Fruit fly (Drosophila melanogaster) whole organism, embryonic: ENCODE measurements around the gene CG31515.

ENCODE experiments used
- CG15696 ChIP-seq: fragments of 200-800 bp; sonication (Bioruptor generic); optimal IDR thresholded peaks from 2 replicates; lab custom pipeline; 2019; ENCODE audit warnings: missing biosample characterization, mild to moderate bottlenecking, missing genetic modification characterization, moderate library complexity
- CG17568 ChIP-seq: fragments of 200-800 bp; sonication (Bioruptor generic); optimal IDR thresholded peaks from 2 replicates; lab custom pipeline; 2018; ENCODE audit warnings: missing biosample characterization, mild to moderate bottlenecking, missing genetic modification characterization, moderate library complexity
- CG2875 ChIP-seq: fragments of 200-800 bp; sonication (Bioruptor generic); optimal IDR thresholded peaks from 2 replicates; lab custom pipeline; 2017; ENCODE audit warnings: missing biosample characterization, mild to moderate bottlenecking, missing genetic modification characterization, missing genetic modification reagents
- CG4820 ChIP-seq: fragments of 200-800 bp; sonication (Bioruptor generic); optimal IDR thresholded peaks from 3 replicates; lab custom pipeline; 2016; ENCODE audit warnings: missing biosample characterization, missing genetic modification characterization
- CG6791 ChIP-seq: fragments of 200-800 bp; sonication (Bioruptor generic); IDR thresholded peaks from 3 replicates; pipeline ENCODE4 v1.3.6; 2022; ENCODE audit warnings: missing biosample characterization, missing genetic modification characterization; ENCODE audit not compliant: partially characterized antibody
- CG6813 ChIP-seq: fragments of 200-800 bp; sonication (Bioruptor generic); optimal IDR thresholded peaks from 2 replicates; lab custom pipeline; 2017; ENCODE audit warnings: missing biosample characterization, missing genetic modification characterization, mild to moderate bottlenecking, moderate library complexity, missing genetic modification reagents
- HLHmδ ChIP-seq: fragments of 200-800 bp; sonication (Bioruptor generic); optimal IDR thresholded peaks from 2 replicates; lab custom pipeline; 2018; ENCODE audit warnings: missing biosample characterization, mild to moderate bottlenecking, missing genetic modification characterization, moderate library complexity
- Optix ChIP-seq: fragments of 200-800 bp; sonication (Bioruptor generic); IDR thresholded peaks from 3 replicates; pipeline ENCODE4 v1.3.6; 2022; ENCODE audit warnings: missing biosample characterization, missing genetic modification characterization
- gem ChIP-seq: fragments of 200-800 bp; sonication (Bioruptor generic); optimal IDR thresholded peaks from 2 replicates; lab custom pipeline; 2019; ENCODE audit warnings: missing biosample characterization, mild to moderate bottlenecking, missing genetic modification characterization, moderate library complexity
- kah ChIP-seq: fragments of 200-800 bp; sonication (Bioruptor generic); optimal IDR thresholded peaks from 2 replicates; lab custom pipeline; 2018; ENCODE audit warnings: missing biosample characterization, mild to moderate bottlenecking, missing genetic modification characterization
- ken ChIP-seq: fragments of 200-800 bp; sonication (Bioruptor generic); IDR thresholded peaks from 3 replicates; pipeline ENCODE4 v1.3.6; 2022; ENCODE audit warnings: missing biosample characterization, missing genetic modification characterization
- so ChIP-seq: fragments of 200-800 bp; sonication (Bioruptor generic); IDR thresholded peaks from 3 replicates; pipeline ENCODE4 v1.3.6; 2022; ENCODE audit warnings: missing biosample characterization, missing genetic modification characterization

DNA sequence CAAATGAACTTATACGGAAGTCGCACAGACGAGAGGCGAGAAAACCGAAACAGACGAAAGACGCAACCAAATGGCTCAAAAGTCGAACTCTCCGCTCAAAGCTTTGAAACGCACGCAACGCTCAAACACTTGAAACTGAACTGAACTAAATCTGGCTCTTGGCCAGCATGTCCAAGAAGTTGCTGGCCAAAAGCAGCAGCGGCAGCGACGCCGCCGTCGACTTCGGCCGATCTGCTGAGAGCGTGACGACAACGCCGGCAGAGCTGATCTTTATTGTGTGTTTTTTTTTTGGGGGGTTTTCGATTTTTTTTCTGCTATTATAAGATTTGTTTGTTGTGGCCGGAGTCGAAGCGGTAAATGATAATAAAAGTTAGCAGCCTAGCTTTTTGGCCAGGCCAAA lies 42.7 kb upstream of the CG31515 start:
- TF ChIP-seq CG6813 (GFP tag; lab: Kevin White, UChicago) (no peak), CG6791 (GFP tag; lab: Robert Waterston, UW) (no peak), CG2875 (GFP tag; lab: Kevin White, UChicago) (no peak), gem (tag; lab: Kevin White, UChicago) (no peak), CG4820 (GFP tag; lab: Kevin White, UChicago) (no peak), CG17568 (GFP tag; lab: Kevin White, UChicago) (no peak), HLHmδ (no peak), ken (GFP tag; lab: Robert Waterston, UW) (no peak), Optix (no peak), CG15696 (tag; lab: Kevin White, UChicago) (no peak), so (no peak), kah (GFP tag; lab: Kevin White, UChicago) (no peak)
